Fruit fly (Drosophila melanogaster) whole organism, wandering third instar larva: ENCODE data around the gene mAChR-C.

Source experiments
- Abd-B ChIP-seq: fragments of >200 bp; optimal IDR thresholded peaks from 2 replicates; lab custom pipeline; 2017; ENCODE audit warnings: missing biosample characterization, missing genetic modification characterization
- GATAd ChIP-seq: sonication (Bioruptor generic); optimal IDR thresholded peaks from 2 replicates; lab custom pipeline; 2016; ENCODE audit warnings: missing biosample characterization, missing genetic modification characterization
- OdsH ChIP-seq: fragments of 200-800 bp; sonication (Bioruptor generic); optimal IDR thresholded peaks from 2 replicates; lab custom pipeline; 2016; ENCODE audit warnings: missing biosample characterization, mild to moderate bottlenecking, missing genetic modification characterization
- Vsx2 ChIP-seq: fragments of 200-300, 225-300 bp; sonication (Bioruptor generic); optimal IDR thresholded peaks from 2 replicates; lab custom pipeline; 2018; ENCODE audit warnings: missing biosample characterization, missing genetic modification characterization; ENCODE audit not compliant: partially characterized antibody
- brk ChIP-seq: fragments of 200-800 bp; sonication (Bioruptor generic); optimal IDR thresholded peaks from 2 replicates; lab custom pipeline; 2016; ENCODE audit warnings: missing biosample characterization, mild to moderate bottlenecking, missing genetic modification characterization
- dl ChIP-seq, 2 experiments: fragments of 175-275, 200-275 bp in 1 of 2; fragments of 200-275 bp in 1 of 2; sonication (Bioruptor generic); optimal IDR thresholded peaks; lab custom pipeline; 2018; ENCODE audit warnings: mild to moderate bottlenecking in 2 of 2, missing biosample characterization in 2 of 2, missing genetic modification characterization in 2 of 2, moderate library complexity in 2 of 2; ENCODE audit not compliant: partially characterized antibody in 2 of 2, insufficient read depth in 1 of 2
- dsf ChIP-seq: sonication (Bioruptor generic); optimal IDR thresholded peaks from 2 replicates; lab custom pipeline; 2016; ENCODE audit warnings: missing biosample characterization, missing genetic modification characterization, borderline replicate concordance
- foxo ChIP-seq, 2 experiments: fragments of 200-800 bp; sonication (Bioruptor generic); optimal IDR thresholded peaks; 2 replicates in 1 of 2; 3 replicates in 1 of 2; lab custom pipeline; 2016 to 2017; ENCODE audit warnings: missing biosample characterization in 2 of 2, missing genetic modification characterization in 2 of 2
- h ChIP-seq: fragments of 200-800 bp; sonication (Bioruptor generic); optimal IDR thresholded peaks from 3 replicates; lab custom pipeline; 2016; ENCODE audit warnings: missing biosample characterization, mild to moderate bottlenecking, missing genetic modification characterization

dm6 chrX:6866764-6867163 is 34.3 kb upstream of the mAChR-C start:
- TF ChIP-seq dsf (GFP tag; lab: Kevin White, UChicago): no peak
- no peak for TF ChIP-seq Abd-B (GFP tag; lab: Kevin White, UChicago)
- TF ChIP-seq foxo (GFP tag; optimal IDR thresholded peaks at IDR 0.05; lab: Kevin White, UChicago): no peak
- no peak for TF ChIP-seq GATAd (GFP tag; lab: Kevin White, UChicago)
- TF ChIP-seq OdsH: no peak
- TF ChIP-seq Vsx2 (GFP tag; lab: Kevin White, UChicago): peak; percentile 31
- TF ChIP-seq h: no peak
- no peak for TF ChIP-seq dl (GFP tag; optimal IDR thresholded peaks at IDR 0.05; lab: Kevin White, UChicago; ENCODE audit: insufficient read depth in 1 of 2, partially characterized antibody in 2 of 2)
- TF ChIP-seq brk: no peak
